Fruit fly (Drosophila melanogaster): ENCODE data around the gene Eaf6.
A peak's percentile ranks its signal among the peaks of the same experiment; 100 is the strongest.

The Eaf6 gene

dm6 chr3L:5654403-5654883 is 46.3 kb upstream of the Eaf6 start, which contains the start of gene lin-28 (continued):
- TF ChIP-seq schlank (tag; optimal IDR thresholded peaks at IDR 0.05) (no peak), CG8765 (GFP tag; IDR thresholded peaks at IDR 0.05) (peak; percentile 32; the same call in 1 of the 2 replicates), pnt (GFP tag; optimal IDR thresholded peaks at IDR 0.05) (no peak), ftz-f1 (GFP tag; optimal IDR thresholded peaks at IDR 0.05) (peak; percentile 71), Myb (GFP tag; optimal IDR thresholded peaks at IDR 0.05) (no peak), onecut (GFP tag; IDR thresholded peaks at IDR 0.05) (no peak), HHEX (GFP tag; optimal IDR thresholded peaks at IDR 0.05) (no peak), Chrac-16 (GFP tag; optimal IDR thresholded peaks at IDR 0.05) (no peak), Usf (GFP tag; optimal IDR thresholded peaks at IDR 0.05) (no peak), Dip2 (GFP tag; IDR thresholded peaks at IDR 0.05) (no peak), ci (GFP tag; IDR thresholded peaks at IDR 0.05) (peak; percentile 74), danr (GFP tag; IDR thresholded peaks at IDR 0.05) (no peak), trem (tag; optimal IDR thresholded peaks at IDR 0.05) (peak; percentile 19), Oaz (GFP tag; IDR thresholded peaks at IDR 0.05) (no peak), stc (GFP tag; IDR thresholded peaks at IDR 0.05) (peak; percentile 30; the same call in 1 of the 2 replicates), CG9876 (GFP tag; optimal IDR thresholded peaks at IDR 0.05) (no peak), CG9609 (GFP tag; optimal IDR thresholded peaks at IDR 0.05) (no peak), CG12769 (tag; optimal IDR thresholded peaks at IDR 0.05) (no peak), Ravus (GFP tag; IDR thresholded peaks at IDR 0.05) (no peak), cas (GFP tag; IDR thresholded peaks at IDR 0.05) (no peak), Med (GFP tag) (peak; percentile 86), Drgx (GFP tag; IDR thresholded peaks at IDR 0.05) (no peak), MTF-1 (GFP tag; optimal IDR thresholded peaks at IDR 0.05; ENCODE audit: borderline replicate concordance) (peak; percentile 81), sisA (GFP tag; IDR thresholded peaks at IDR 0.05) (no peak), CG9797 (GFP tag; optimal IDR thresholded peaks at IDR 0.05) (no peak), rib (GFP tag; IDR thresholded peaks at IDR 0.05) (no peak), CG15696 (tag; optimal IDR thresholded peaks at IDR 0.05) (no peak), Hmr (GFP tag; optimal IDR thresholded peaks at IDR 0.05) (peak; percentile 18), CG1602 (GFP tag; optimal IDR thresholded peaks at IDR 0.05) (no peak), CG7963 (GFP tag; IDR thresholded peaks at IDR 0.05; ENCODE audit: partially characterized antibody) (peak; percentile 41; the same call in 1 of the 3 replicates), tx (GFP tag; optimal IDR thresholded peaks at IDR 0.05) (peak; percentile 4), CG13775 (GFP tag; optimal IDR thresholded peaks at IDR 0.05) (no peak), Ets65A (GFP tag) (no peak), dysf (GFP tag; IDR thresholded peaks at IDR 0.05) (no peak), Mad (GFP tag; optimal IDR thresholded peaks at IDR 0.05) (no peak), CG18599 (GFP tag; optimal IDR thresholded peaks at IDR 0.05) (no peak), bcd (GFP tag; optimal IDR thresholded peaks at IDR 0.05) (no peak), dmrt11E (tag; optimal IDR thresholded peaks at IDR 0.05) (no peak), Awh (GFP tag; IDR thresholded peaks at IDR 0.05) (0 out of 2 replicates have a peak, but pooled peaks have one; percentile 41), bbx (GFP tag; IDR thresholded peaks at IDR 0.05; ENCODE audit: partially characterized antibody) (peak; percentile 81), CG7357 (GFP tag; IDR thresholded peaks at IDR 0.05) (no peak), z (GFP tag; IDR thresholded peaks at IDR 0.05) (peak; percentile 100), Stat92E (GFP tag; optimal IDR thresholded peaks at IDR 0.05) (peak in 1 of 3 experiments; percentile 96), CG8089 (GFP tag; optimal IDR thresholded peaks at IDR 0.05) (no peak), hth (optimal IDR thresholded peaks at IDR 0.05) (no peak), CG6175 (GFP tag; IDR thresholded peaks at IDR 0.05) (no peak), CG3726 (GFP tag; IDR thresholded peaks at IDR 0.05) (no peak; the same call in 2 of the 3 replicates), slbo (GFP tag; IDR thresholded peaks at IDR 0.05) (no peak), wor (GFP tag; IDR thresholded peaks at IDR 0.05) (no peak), CTCF (GFP tag; optimal IDR thresholded peaks at IDR 0.05) (no peak), NK7.1 (GFP tag; optimal IDR thresholded peaks at IDR 0.05) (no peak), CG1603 (tag; optimal IDR thresholded peaks at IDR 0.05) (no peak), CG7271 (tag; optimal IDR thresholded peaks at IDR 0.05) (no peak)
